Worm (Caenorhabditis elegans): ENCODE data around the gene ZK616.5.

Gene ZK616.5

DNA sequence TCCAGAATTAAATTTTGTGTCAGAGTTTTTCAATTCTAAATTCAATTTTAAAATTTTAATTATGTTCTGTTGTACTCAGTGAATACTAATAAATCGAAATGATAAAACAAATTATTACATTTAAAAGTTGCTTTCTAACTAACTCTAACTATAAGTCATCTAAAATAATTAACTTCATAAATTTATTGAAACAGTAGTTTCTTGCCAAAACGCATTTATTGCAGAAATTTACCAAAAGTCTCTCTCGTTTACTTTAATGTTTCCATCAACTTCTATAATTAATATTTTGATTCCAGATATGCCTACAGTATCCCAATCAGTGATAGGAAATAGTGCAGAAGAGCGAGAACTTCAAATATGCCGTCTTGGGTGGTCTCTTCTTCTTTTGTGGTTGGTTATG lies 8.9 kb downstream of the ZK616.5 start, which contains the start of gene ZK616.1:
ZK616.1 (plus strand) TSS at position 301 of the 400 bp plus-strand sequence.
- no peak for TF ChIP-seq nhr-10 (tag; optimal IDR thresholded peaks at IDR 0.05)
- peak in 1 of 2 experiments; percentile 16 for TF ChIP-seq unc-62 (GFP tag; optimal IDR thresholded peaks at IDR 0.05 in 1 of 2)
- no peak for TF ChIP-seq unc-62 (tag; optimal IDR thresholded peaks at IDR 0.05)

DNA sequence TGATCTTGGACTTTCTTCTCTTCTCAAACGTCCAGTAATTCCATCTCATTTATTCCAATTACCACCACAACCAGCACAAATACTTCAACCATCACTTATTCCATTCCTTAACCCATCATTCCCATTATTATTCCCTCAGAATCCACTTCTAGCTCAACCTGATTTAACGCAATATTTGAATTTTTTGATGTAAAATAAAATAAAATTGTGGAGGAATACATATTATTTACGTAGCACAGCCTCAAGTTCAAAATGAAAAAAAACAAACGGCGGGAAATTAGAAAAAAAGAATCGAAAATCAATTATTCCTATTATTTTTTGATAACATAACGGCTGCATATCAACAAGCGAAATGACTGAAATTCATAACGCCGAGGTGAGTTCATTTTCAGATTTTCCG lies 13.6 kb downstream of the ZK616.5 start, which contains the start of gene ZK616.61:
ZK616.61 (plus strand) TSS at position 301 of the 400 bp plus-strand sequence.
- no peak for TF ChIP-seq dpl-1 (GFP tag; optimal IDR thresholded peaks at IDR 0.05)
- TF ChIP-seq dve-1 (tag; optimal IDR thresholded peaks at IDR 0.05; ENCODE audit: insufficient read depth) = no peak
- no peak for TF ChIP-seq egl-43 (GFP tag; IDR thresholded peaks at IDR 0.05)
- TF ChIP-seq nhr-48 (tag; optimal IDR thresholded peaks at IDR 0.05) = no peak
- no peak for TF ChIP-seq tra-1 (GFP tag; IDR thresholded peaks at IDR 0.05)
- TF ChIP-seq lin-1 (GFP tag; IDR thresholded peaks at IDR 0.05) = no peak
- TF ChIP-seq mdl-1 (tag; optimal IDR thresholded peaks at IDR 0.05) = no peak
- no peak for TF ChIP-seq Y48G9A.11 (GFP tag; IDR thresholded peaks at IDR 0.05)
- TF ChIP-seq daf-16 (GFP tag; optimal IDR thresholded peaks at IDR 0.05) = no peak
- no peak for TF ChIP-seq daf-16 (tag; optimal IDR thresholded peaks at IDR 0.05)
- TF ChIP-seq ceh-28 (tag; optimal IDR thresholded peaks at IDR 0.05) = no peak
- no peak for TF ChIP-seq php-3 (GFP tag; IDR thresholded peaks at IDR 0.05)
- no peak for TF ChIP-seq fos-1 (tag; optimal IDR thresholded peaks at IDR 0.05)
- TF ChIP-seq arid-1 (GFP tag; conservative IDR thresholded peaks at IDR 0.05) = no peak
- no peak for TF ChIP-seq tag-97 (GFP tag; IDR thresholded peaks at IDR 0.05)
- no peak for TF ChIP-seq lir-3 (tag; optimal IDR thresholded peaks at IDR 0.05)
- TF ChIP-seq nhr-41 (GFP tag; IDR thresholded peaks at IDR 0.05) = no peak
- no peak for TF ChIP-seq hmg-1.1 (GFP tag; IDR thresholded peaks at IDR 0.05)
- TF ChIP-seq lin-39 (tag; optimal IDR thresholded peaks at IDR 0.05) = no peak

DNA sequence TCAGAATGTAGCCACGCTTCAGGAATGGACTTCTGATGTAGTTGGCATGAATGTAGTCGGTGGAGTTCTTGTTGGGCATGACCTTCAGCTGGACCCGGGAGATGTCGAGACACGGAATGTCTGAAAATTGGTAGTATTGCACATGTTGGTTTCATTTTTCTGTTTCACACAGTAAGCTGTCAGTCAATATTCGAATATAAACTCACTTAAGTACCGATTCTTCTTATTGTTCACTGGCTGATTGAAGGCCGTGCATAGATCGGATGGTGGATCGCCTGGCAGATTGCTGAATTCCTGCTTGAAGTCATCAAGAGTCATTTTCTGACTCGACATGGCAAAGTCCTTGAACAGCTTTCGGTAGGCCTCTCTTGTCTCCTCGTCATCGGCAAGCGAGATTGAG lies 17.4 kb downstream of the ZK616.5 start:
- no peak for TF ChIP-seq sdz-12 (GFP tag; optimal IDR thresholded peaks at IDR 0.05)
- TF ChIP-seq mdt-29 (GFP tag; IDR thresholded peaks at IDR 0.05) = no peak
- TF ChIP-seq unc-62 (GFP tag; optimal IDR thresholded peaks at IDR 0.05 in 1 of 2) = peak in 1 of 2 experiments; percentile 95
- no peak for TF ChIP-seq unc-62 (tag; optimal IDR thresholded peaks at IDR 0.05)
- no peak for TF ChIP-seq hif-1 (tag; optimal IDR thresholded peaks at IDR 0.05)
- TF ChIP-seq nhr-41 (GFP tag; IDR thresholded peaks at IDR 0.05) = no peak
- no peak for TF ChIP-seq daf-19 (GFP tag; conservative IDR thresholded peaks at IDR 0.05)

DNA sequence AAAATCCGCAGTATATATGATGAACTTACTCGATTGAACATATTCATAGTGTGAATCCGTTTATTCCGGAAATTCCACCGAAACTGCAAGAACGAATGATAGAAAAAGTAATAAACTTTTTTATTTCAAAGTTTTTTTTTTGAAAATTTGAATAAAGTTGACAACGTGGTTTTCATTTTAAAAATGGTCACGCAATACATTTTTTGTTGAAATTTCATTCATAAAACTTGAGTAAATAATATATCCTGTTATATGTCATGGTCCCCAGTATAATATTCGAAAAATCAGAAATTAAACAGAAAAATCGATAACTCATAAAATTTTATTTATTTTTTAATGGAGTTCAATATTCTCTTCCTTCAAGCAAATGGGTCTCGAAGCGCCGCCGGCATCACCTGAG lies 19.4 kb downstream of the ZK616.5 start, which contains the start of gene ZK616.65:
ZK616.65 (minus strand) TSS at position 101 of the 400 bp plus-strand sequence.
- no peak for TF ChIP-seq ceh-62 (tag; optimal IDR thresholded peaks at IDR 0.05)
- TF ChIP-seq mdl-1 (tag; optimal IDR thresholded peaks at IDR 0.05) = no peak
- no peak for TF ChIP-seq ceh-82 (tag; optimal IDR thresholded peaks at IDR 0.05)
- no peak for TF ChIP-seq Y5F2A.4 (GFP tag; optimal IDR thresholded peaks at IDR 0.05)
- no peak for TF ChIP-seq fos-1 (tag; optimal IDR thresholded peaks at IDR 0.05)
- TF ChIP-seq ceh-20 (GFP tag; IDR thresholded peaks at IDR 0.05) = no peak
- no peak for TF ChIP-seq spr-1 (tag; optimal IDR thresholded peaks at IDR 0.05)
- no peak for TF ChIP-seq madf-9 (GFP tag; conservative IDR thresholded peaks at IDR 0.05)

DNA sequence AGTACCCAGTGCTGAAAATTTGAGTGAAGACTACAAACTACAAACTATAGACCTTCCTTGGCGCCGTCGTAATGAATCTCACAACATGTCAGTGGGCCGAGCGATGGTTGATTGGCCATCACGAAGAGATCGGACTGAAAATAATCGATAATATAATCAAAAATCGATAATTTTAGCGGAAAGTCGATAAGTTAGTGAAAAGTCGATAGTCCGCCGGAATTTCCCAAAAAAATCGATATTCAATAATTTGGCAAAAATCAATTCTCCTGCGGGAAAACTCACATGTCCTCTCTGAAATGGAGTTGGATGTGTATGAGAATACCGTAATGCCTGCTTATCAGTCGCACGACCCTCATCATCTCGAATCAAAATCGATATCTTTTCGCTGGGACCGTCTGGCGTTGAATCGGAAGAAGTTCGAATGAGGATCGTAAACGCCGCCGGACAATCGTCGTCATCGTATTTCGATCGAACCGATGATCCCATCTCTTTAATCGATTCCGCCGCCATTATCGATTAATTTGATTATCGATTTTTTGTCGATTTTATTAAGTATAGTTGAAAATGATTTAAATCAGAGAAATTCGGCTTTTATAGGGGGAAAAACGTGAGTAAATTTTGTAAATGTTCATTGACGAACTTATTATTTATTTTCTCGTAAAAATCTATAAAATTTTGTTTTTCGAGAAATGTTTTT lies 20.1 kb downstream of the ZK616.5 start, which contains the start of gene ZK616.8:
ZK616.8 (minus strand) TSS at position 553 of the 697 bp plus-strand sequence.
- no peak for TF ChIP-seq lin-38 (GFP tag; IDR thresholded peaks at IDR 0.05)
- TF ChIP-seq R02D3.7 (tag; optimal IDR thresholded peaks at IDR 0.05) = no peak
- no peak for TF ChIP-seq mep-1 (tag; optimal IDR thresholded peaks at IDR 0.05)
- TF ChIP-seq ceh-28 (tag; optimal IDR thresholded peaks at IDR 0.05) = peak; percentile 85
- no peak for TF ChIP-seq ces-1 (GFP tag; optimal IDR thresholded peaks at IDR 0.05)
